Fruit fly (Drosophila melanogaster) whole organism, embryonic: ENCODE measurements around the gene CG45488.

ENCODE experiments used
- Ada2b ChIP-seq: fragments of 200-800 bp; sonication (Bioruptor generic); IDR thresholded peaks from 2 replicates; pipeline ENCODE4 v1.3.6; 2022; ENCODE audit warnings: missing biosample characterization, missing genetic modification characterization
- BEAF-32 ChIP-seq: fragments of 200-800 bp; sonication (Bioruptor generic); optimal IDR thresholded peaks from 3 replicates; lab custom pipeline; 2017; ENCODE audit warnings: missing biosample characterization, missing genetic modification characterization, mild to moderate bottlenecking, moderate library complexity, missing genetic modification reagents
- CG10147 ChIP-seq: fragments of 200-800 bp; sonication (Bioruptor generic); optimal IDR thresholded peaks from 2 replicates; lab custom pipeline; 2019; ENCODE audit warnings: missing biosample characterization, mild to moderate bottlenecking, missing genetic modification characterization, moderate library complexity
- CG10274 ChIP-seq: fragments of 200-800 bp; sonication (Bioruptor generic); optimal IDR thresholded peaks from 3 replicates; lab custom pipeline; 2017; ENCODE audit warnings: missing biosample characterization, mild to moderate bottlenecking, missing genetic modification characterization
- CG14965 ChIP-seq: fragments of 200-800 bp; sonication (Bioruptor generic); optimal IDR thresholded peaks from 2 replicates; lab custom pipeline; 2016; ENCODE audit warnings: missing biosample characterization, missing genetic modification characterization, borderline replicate concordance
- CG15479 ChIP-seq: fragments of 200-800 bp; sonication (Bioruptor generic); optimal IDR thresholded peaks from 3 replicates; lab custom pipeline; 2019; ENCODE audit warnings: missing biosample characterization, mild to moderate bottlenecking, missing genetic modification characterization, moderate library complexity
- CG17802 ChIP-seq: fragments of 200-800 bp; sonication (Bioruptor generic); optimal IDR thresholded peaks from 2 replicates; lab custom pipeline; 2018; ENCODE audit warnings: missing biosample characterization, mild to moderate bottlenecking, missing genetic modification characterization, moderate library complexity
- CG18619 ChIP-seq: fragments of 200-800 bp; sonication (Bioruptor generic); optimal IDR thresholded peaks from 3 replicates; lab custom pipeline; 2017; ENCODE audit warnings: missing biosample characterization, mild to moderate bottlenecking, missing genetic modification characterization
- CG2199 ChIP-seq: fragments of 200-800 bp; sonication (Bioruptor generic); IDR thresholded peaks from 3 replicates; pipeline ENCODE4 v1.3.6; 2022; ENCODE audit warnings: missing biosample characterization, missing genetic modification characterization
- CG2202 ChIP-seq: fragments of 200-800 bp; sonication (Bioruptor generic); optimal IDR thresholded peaks from 2 replicates; lab custom pipeline; 2018; ENCODE audit warnings: missing biosample characterization, mild to moderate bottlenecking, missing genetic modification characterization
- CG30403 ChIP-seq: fragments of 200-800 bp; sonication (Bioruptor generic); optimal IDR thresholded peaks from 3 replicates; lab custom pipeline; 2016; ENCODE audit warnings: missing biosample characterization, missing genetic modification characterization
- CG3407 ChIP-seq: fragments of 200-800 bp; sonication (Bioruptor generic); optimal IDR thresholded peaks from 2 replicates; lab custom pipeline; 2018; ENCODE audit warnings: missing biosample characterization, mild to moderate bottlenecking, missing genetic modification characterization
- CG34376 ChIP-seq: fragments of 200-800 bp; sonication (Bioruptor generic); optimal IDR thresholded peaks from 2 replicates; lab custom pipeline; 2018; ENCODE audit warnings: missing biosample characterization, mild to moderate bottlenecking, missing genetic modification characterization
- CG3847 ChIP-seq: fragments of 200-800 bp; sonication (Bioruptor generic); IDR thresholded peaks from 2 replicates; pipeline ENCODE4 v1.3.6; 2022; ENCODE audit warnings: missing biosample characterization, missing genetic modification characterization
- CG6765 ChIP-seq: fragments of 200-800 bp; sonication (Bioruptor generic); optimal IDR thresholded peaks from 3 replicates; lab custom pipeline; 2017; ENCODE audit warnings: missing biosample characterization, mild to moderate bottlenecking, missing genetic modification characterization
- CG7987 ChIP-seq: fragments of 200-800 bp; sonication (Bioruptor generic); optimal IDR thresholded peaks from 2 replicates; lab custom pipeline; 2018; ENCODE audit warnings: missing biosample characterization, mild to moderate bottlenecking, missing genetic modification characterization, moderate library complexity
- CG8281 ChIP-seq: fragments of 200-800 bp; sonication (Bioruptor generic); optimal IDR thresholded peaks from 2 replicates; lab custom pipeline; 2018; ENCODE audit warnings: missing biosample characterization, mild to moderate bottlenecking, missing genetic modification characterization, moderate library complexity
- CG9215 ChIP-seq: fragments of 200-800 bp; sonication (Bioruptor generic); IDR thresholded peaks from 2 replicates; pipeline ENCODE4 v1.3.6; 2022; ENCODE audit warnings: missing biosample characterization, missing genetic modification characterization
- CG9437 ChIP-seq: fragments of 200-800 bp; sonication (Bioruptor generic); optimal IDR thresholded peaks from 2 replicates; lab custom pipeline; 2018; ENCODE audit warnings: missing biosample characterization, mild to moderate bottlenecking, missing genetic modification characterization
- Dad ChIP-seq: fragments of 200-800 bp; sonication (Bioruptor generic); optimal IDR thresholded peaks from 3 replicates; lab custom pipeline; 2016; ENCODE audit warnings: missing biosample characterization, missing genetic modification characterization
- Doc2 ChIP-seq: fragments of 200-800 bp; sonication (Bioruptor generic); IDR thresholded peaks from 2 replicates; pipeline ENCODE4 v1.3.6; 2022; ENCODE audit warnings: missing biosample characterization, missing genetic modification characterization
- Lhr ChIP-seq: fragments of 200-800 bp; sonication (Bioruptor generic); optimal IDR thresholded peaks from 3 replicates; lab custom pipeline; 2017; ENCODE audit warnings: mild to moderate bottlenecking, missing biosample characterization, missing genetic modification reagents, missing genetic modification characterization
- NFAT ChIP-seq: fragments of 200-800 bp; sonication (Bioruptor generic); IDR thresholded peaks from 2 replicates; pipeline ENCODE4 v1.3.6; 2022; ENCODE audit warnings: missing biosample characterization, missing genetic modification characterization
- Optix ChIP-seq: fragments of 200-800 bp; sonication (Bioruptor generic); IDR thresholded peaks from 3 replicates; pipeline ENCODE4 v1.3.6; 2022; ENCODE audit warnings: missing biosample characterization, missing genetic modification characterization
- Rfx ChIP-seq: fragments of 200-800 bp; sonication (Bioruptor generic); IDR thresholded peaks from 2 replicates; pipeline ENCODE4 v1.3.6; 2022; ENCODE audit warnings: missing biosample characterization, missing genetic modification characterization
- Rx ChIP-seq: fragments of 200-800 bp; sonication (Bioruptor generic); IDR thresholded peaks from 2 replicates; pipeline ENCODE4 v1.3.6; 2022; ENCODE audit warnings: missing biosample characterization, missing genetic modification characterization
- Sin3A ChIP-seq: fragments of >200 bp; optimal IDR thresholded peaks from 2 replicates; lab custom pipeline; 2018
- Sox100B ChIP-seq: fragments of 200-800 bp; sonication (Bioruptor generic); optimal IDR thresholded peaks from 3 replicates; lab custom pipeline; 2018; ENCODE audit warnings: missing biosample characterization, mild to moderate bottlenecking, missing genetic modification characterization
- Usf ChIP-seq: fragments of 200-800 bp; sonication (Bioruptor generic); optimal IDR thresholded peaks from 2 replicates; lab custom pipeline; 2017; ENCODE audit warnings: missing genotype, missing biosample characterization, missing genetic modification characterization
- az2 ChIP-seq: fragments of 200-800 bp; sonication (Bioruptor generic); optimal IDR thresholded peaks from 3 replicates; lab custom pipeline; 2016; ENCODE audit warnings: missing biosample characterization, missing genetic modification characterization
- caup ChIP-seq: fragments of 200-800 bp; sonication (Bioruptor generic); optimal IDR thresholded peaks from 3 replicates; lab custom pipeline; 2017; ENCODE audit warnings: missing biosample characterization, mild to moderate bottlenecking, missing genetic modification characterization, moderate library complexity; ENCODE audit not compliant: severe bottlenecking
- dan ChIP-seq: fragments of 200-800 bp; sonication (Bioruptor generic); IDR thresholded peaks from 2 replicates; pipeline ENCODE4 v1.3.6; 2022; ENCODE audit warnings: missing biosample characterization, missing genetic modification characterization
- danr ChIP-seq: fragments of 200-800 bp; sonication (Bioruptor generic); IDR thresholded peaks from 2 replicates; pipeline ENCODE4 v1.3.6; 2022; ENCODE audit warnings: missing biosample characterization, missing genetic modification characterization
- dimm ChIP-seq: fragments of 200-800 bp; sonication (Bioruptor generic); IDR thresholded peaks from 2 replicates; pipeline ENCODE4 v1.3.6; 2022; ENCODE audit warnings: missing biosample characterization, missing genetic modification characterization
- disco-r ChIP-seq: fragments of 200-800 bp; sonication (Bioruptor generic); optimal IDR thresholded peaks from 2 replicates; lab custom pipeline; 2016; ENCODE audit warnings: missing biosample characterization, missing genetic modification characterization
- fd96Cb ChIP-seq: fragments of 200-800 bp; sonication (Bioruptor generic); optimal IDR thresholded peaks from 2 replicates; lab custom pipeline; 2018; ENCODE audit warnings: missing biosample characterization, mild to moderate bottlenecking, missing genetic modification characterization, moderate library complexity
- hb ChIP-seq: fragments of 200-800 bp; sonication (Bioruptor generic); IDR thresholded peaks from 3 replicates; pipeline ENCODE4 v1.3.6; 2022; ENCODE audit warnings: missing biosample characterization, missing genetic modification characterization; ENCODE audit not compliant: partially characterized antibody
- nau ChIP-seq: fragments of 200-800 bp; sonication (Bioruptor generic); optimal IDR thresholded peaks from 3 replicates; lab custom pipeline; 2017; ENCODE audit warnings: missing biosample characterization, mild to moderate bottlenecking, missing genetic modification characterization, missing genetic modification reagents
- p53 ChIP-seq: fragments of 200-800 bp; sonication (Bioruptor generic); optimal IDR thresholded peaks from 2 replicates; lab custom pipeline; 2016; ENCODE audit warnings: missing biosample characterization, missing genetic modification characterization
- pb ChIP-seq: fragments of 200-800 bp; sonication (Bioruptor generic); optimal IDR thresholded peaks from 3 replicates; lab custom pipeline; 2016; ENCODE audit warnings: missing biosample characterization, missing genetic modification characterization
- peb ChIP-seq: fragments of 200-800 bp; sonication (Bioruptor generic); IDR thresholded peaks from 2 replicates; pipeline ENCODE4 v1.3.6; 2022; ENCODE audit warnings: missing biosample characterization, missing genetic modification characterization
- pho ChIP-seq: fragments of 200-800 bp; sonication (Bioruptor generic); optimal IDR thresholded peaks from 2 replicates; lab custom pipeline; 2016; ENCODE audit warnings: missing biosample characterization, missing genetic modification characterization
- prd ChIP-seq, 3 experiments: fragments of >200 bp in 2 of 3; fragments of 200-800 bp in 1 of 3; sonication (Bioruptor generic) in 1 of 3; optimal IDR thresholded peaks in 2 of 3; IDR thresholded peaks in 1 of 3; 2 replicates in 2 of 3; 3 replicates in 1 of 3; pipeline versions ENCODE4 v1.3.6 to Lab custom; 2017 to 2022; ENCODE audit warnings: missing biosample characterization in 1 of 3, missing genetic modification characterization in 1 of 3
- pzg ChIP-seq: fragments of 200-800 bp; sonication (Bioruptor generic); optimal IDR thresholded peaks from 3 replicates; lab custom pipeline; 2018; ENCODE audit warnings: missing biosample characterization, mild to moderate bottlenecking, missing genetic modification characterization, moderate library complexity
- rib ChIP-seq: fragments of 200-800 bp; sonication (Bioruptor generic); IDR thresholded peaks from 2 replicates; pipeline ENCODE4 v1.3.6; 2022; ENCODE audit warnings: missing biosample characterization, missing genetic modification characterization
- ro ChIP-seq: fragments of 200-800 bp; sonication (Bioruptor generic); IDR thresholded peaks from 2 replicates; pipeline ENCODE4 v1.3.6; 2022; ENCODE audit warnings: missing biosample characterization, missing genetic modification characterization
- slp2 ChIP-seq: fragments of 200-800 bp; sonication (Bioruptor generic); optimal IDR thresholded peaks from 2 replicates; lab custom pipeline; 2016; ENCODE audit warnings: missing biosample characterization, missing genetic modification characterization
- sr ChIP-seq: fragments of 200-800 bp; sonication (Bioruptor generic); IDR thresholded peaks from 3 replicates; pipeline ENCODE4 v1.3.6; 2022; ENCODE audit warnings: missing biosample characterization, missing genetic modification characterization
- stc ChIP-seq: fragments of 200-800 bp; sonication (Bioruptor generic); IDR thresholded peaks from 2 replicates; pipeline ENCODE4 v1.3.6; 2022; ENCODE audit warnings: missing biosample characterization, missing genetic modification characterization
- tgo ChIP-seq: fragments of 200-800 bp; sonication (Bioruptor generic); IDR thresholded peaks from 3 replicates; pipeline ENCODE4 v1.3.6; 2022; ENCODE audit warnings: missing biosample characterization, missing genetic modification characterization
- twi ChIP-seq: fragments of 200-800 bp; optimal IDR thresholded peaks from 2 replicates; lab custom pipeline; 2019; ENCODE audit warnings: missing biosample characterization, mild to moderate bottlenecking, missing genetic modification characterization, moderate library complexity

CG45488 gene

dm6 chrX:19876836-19877468 lies 43.3 kb downstream of the CG45488 start (continued):
- no peak for TF ChIP-seq tgo (GFP tag; lab: Robert Waterston, UW)
- no peak for TF ChIP-seq pzg (GFP tag; lab: Kevin White, UChicago)
- peak; percentile 29 for TF ChIP-seq az2 (GFP tag; lab: Kevin White, UChicago)
- no peak for TF ChIP-seq CG6765
- TF ChIP-seq CG8281 (tag; lab: Kevin White, UChicago), result no peak
- TF ChIP-seq slp2 (GFP tag; lab: Kevin White, UChicago), result no peak
- no peak for TF ChIP-seq CG10274 (GFP tag; lab: Kevin White, UChicago)
- no peak for TF ChIP-seq sr (GFP tag; lab: Robert Waterston, UW)
- peak; percentile 17 for TF ChIP-seq CG18619 (GFP tag; lab: Kevin White, UChicago)
- no peak for TF ChIP-seq dan (GFP tag; lab: Robert Waterston, UW)
- TF ChIP-seq Optix (GFP tag; lab: Robert Waterston, UW), result no peak
- TF ChIP-seq CG15479 (GFP tag; lab: Kevin White, UChicago), result no peak
- TF ChIP-seq CG9215, result no peak
- TF ChIP-seq disco-r, result no peak
- no peak for TF ChIP-seq prd (optimal IDR thresholded peaks at IDR 0.05; lab: Kevin White, UChicago)
- TF ChIP-seq prd (GFP tag; IDR thresholded peaks at IDR 0.05; lab: Robert Waterston, UW), result 0 out of 3 replicates have a peak, but pooled peaks have one; percentile 17
- no peak for TF ChIP-seq CG17802 (tag; lab: Kevin White, UChicago)
- no peak for TF ChIP-seq peb (GFP tag; lab: Robert Waterston, UW)
- no peak for TF ChIP-seq Sin3A (lab: Kevin White, UChicago)
- no peak for TF ChIP-seq CG2202 (tag; lab: Kevin White, UChicago)
- TF ChIP-seq CG34376 (GFP tag; lab: Kevin White, UChicago), result no peak
- TF ChIP-seq Sox100B, result peak; percentile 54
- TF ChIP-seq Rfx (GFP tag; lab: Robert Waterston, UW), result no peak
- TF ChIP-seq Rx, result no peak
- TF ChIP-seq CG7987 (GFP tag; lab: Kevin White, UChicago), result no peak
- TF ChIP-seq CG9437, result peak; percentile 45
- TF ChIP-seq rib (GFP tag; lab: Robert Waterston, UW), result no peak
- TF ChIP-seq dimm (GFP tag; lab: Robert Waterston, UW), result no peak
- no peak for TF ChIP-seq pb (GFP tag; lab: Kevin White, UChicago)
- TF ChIP-seq nau, result peak; percentile 12
- 0 out of 2 replicates have a peak, but pooled peaks have one; percentile 6 for TF ChIP-seq Ada2b (GFP tag; lab: Robert Waterston, UW)
- TF ChIP-seq danr (GFP tag; lab: Robert Waterston, UW), result no peak
- TF ChIP-seq Lhr (GFP tag; lab: Kevin White, UChicago), result no peak
- TF ChIP-seq CG3847 (GFP tag; lab: Robert Waterston, UW), result no peak
- TF ChIP-seq CG14965 (GFP tag; lab: Kevin White, UChicago), result no peak
- no peak for TF ChIP-seq CG3407 (GFP tag; lab: Kevin White, UChicago)
- TF ChIP-seq CG10147 (GFP tag; lab: Kevin White, UChicago), result no peak
- TF ChIP-seq fd96Cb, result peak; percentile 45
- no peak for TF ChIP-seq Doc2 (GFP tag; lab: Robert Waterston, UW)
- no peak for TF ChIP-seq hb (GFP tag; lab: Robert Waterston, UW)
- TF ChIP-seq CG2199, result no peak
- no peak for TF ChIP-seq BEAF-32 (GFP tag; lab: Kevin White, UChicago)
- 0 out of 2 replicates have a peak, but pooled peaks have one; percentile 18 for TF ChIP-seq stc
- TF ChIP-seq twi (tag; lab: Kevin White, UChicago), result no peak
- TF ChIP-seq caup (GFP tag; lab: Kevin White, UChicago), result no peak
- TF ChIP-seq NFAT, result no peak
- TF ChIP-seq pho (GFP tag; lab: Kevin White, UChicago), result no peak
- TF ChIP-seq ro (GFP tag; lab: Robert Waterston, UW), result no peak
- no peak for TF ChIP-seq Usf (GFP tag; lab: Kevin White, UChicago)
- no peak for TF ChIP-seq p53 (GFP tag; lab: Kevin White, UChicago)
- TF ChIP-seq CG30403 (GFP tag; lab: Kevin White, UChicago), result peak; percentile 38
- no peak for TF ChIP-seq Dad
